Worm (Caenorhabditis elegans) whole organism, L2 larva: ENCODE results near the gene grld-1.
"Not testable (repeated sequence)": the region's sequence is repeated elsewhere in the genome, so short reads cannot be mapped to it uniquely, and the experiment has no call there.

Experiments
- C34F6.9 ChIP-seq: fragments of 150-350 bp; optimal IDR thresholded peaks from 2 replicates; lab custom pipeline; 2014; ENCODE audit warnings: missing biosample characterization, missing genetic modification characterization
- F13H6.1 ChIP-seq: sonication (generic microtip); optimal IDR thresholded peaks from 2 replicates; lab custom pipeline; 2016; ENCODE audit warnings: missing genetic modification characterization, missing compliant biosample characterization
- R02D3.7 ChIP-seq: fragments of 150-350 bp; optimal IDR thresholded peaks from 2 replicates; lab custom pipeline; 2014; ENCODE audit warnings: missing biosample characterization, missing genetic modification characterization
- alr-1 ChIP-seq: fragments of 150-350 bp; optimal IDR thresholded peaks from 2 replicates; lab custom pipeline; 2014; ENCODE audit warnings: missing biosample characterization, missing genetic modification characterization
- aly-2 ChIP-seq: fragments of 150-350 bp; optimal IDR thresholded peaks from 2 replicates; lab custom pipeline; 2014; ENCODE audit warnings: missing biosample characterization, missing genetic modification characterization
- ama-1 ChIP-seq: fragments of 150-350 bp; optimal IDR thresholded peaks from 2 replicates; lab custom pipeline; 2018; ENCODE audit warnings: inconsistent platforms
- blmp-1 ChIP-seq: sonication (generic microtip); optimal IDR thresholded peaks from 2 replicates; lab custom pipeline; 2017; ENCODE audit warnings: missing genetic modification characterization, mild to moderate bottlenecking, missing compliant biosample characterization, antibody characterized with exemption, moderate library complexity; ENCODE audit not compliant: insufficient read depth
- ceh-16 ChIP-seq: fragments of 150-350 bp; optimal IDR thresholded peaks from 2 replicates; lab custom pipeline; 2014; ENCODE audit warnings: missing biosample characterization, missing genetic modification characterization
- ceh-82 ChIP-seq: fragments of 150-350 bp; optimal IDR thresholded peaks from 2 replicates; lab custom pipeline; 2014; ENCODE audit warnings: missing biosample characterization, missing genetic modification characterization
- crh-2 ChIP-seq: sonication (generic microtip); optimal IDR thresholded peaks from 2 replicates; lab custom pipeline; 2017; ENCODE audit warnings: missing biosample characterization, missing genetic modification characterization
- dmd-4 ChIP-seq: sonication (generic microtip); optimal IDR thresholded peaks from 2 replicates; lab custom pipeline; 2017; ENCODE audit warnings: missing biosample characterization, missing genetic modification characterization
- egl-27 ChIP-seq: sonication (generic microtip); optimal IDR thresholded peaks from 3 replicates; lab custom pipeline; 2017; ENCODE audit warnings: missing biosample characterization, missing genetic modification reagents, missing genetic modification characterization
- elt-3 ChIP-seq: sonication (generic microtip); optimal IDR thresholded peaks from 2 replicates; lab custom pipeline; 2017; ENCODE audit warnings: missing biosample characterization, missing genetic modification characterization
- fos-1 ChIP-seq: fragments of 150-350 bp; optimal IDR thresholded peaks from 2 replicates; lab custom pipeline; 2014; ENCODE audit warnings: missing biosample characterization, missing genetic modification characterization
- lin-11 ChIP-seq: fragments of 150-350 bp; sonication (generic microtip); optimal IDR thresholded peaks from 2 replicates; lab custom pipeline; 2014; ENCODE audit warnings: missing biosample characterization, missing genetic modification characterization, inconsistent platforms, mixed read lengths
- lin-13 ChIP-seq: fragments of 150-350 bp; optimal IDR thresholded peaks from 2 replicates; lab custom pipeline; 2014; ENCODE audit warnings: missing biosample characterization, missing genetic modification reagents, missing genetic modification characterization
- lin-39 ChIP-seq: fragments of 150-350 bp; optimal IDR thresholded peaks from 2 replicates; lab custom pipeline; 2014; ENCODE audit warnings: missing biosample characterization, missing genetic modification reagents, missing genetic modification characterization
- lsy-2 ChIP-seq, 2 experiments: fragments of 150-350 bp in 1 of 2; sonication (generic microtip) in 1 of 2; optimal IDR thresholded peaks; 2 replicates each; lab custom pipeline; 2014 to 2017; ENCODE audit warnings: missing biosample characterization in 2 of 2, missing genetic modification characterization in 2 of 2
- mab-5 ChIP-seq: fragments of 150-350 bp; optimal IDR thresholded peaks from 2 replicates; lab custom pipeline; 2014; ENCODE audit warnings: missing biosample characterization, missing genetic modification characterization
- mbf-1 ChIP-seq: sonication (generic microtip); optimal IDR thresholded peaks from 2 replicates; lab custom pipeline; 2017; ENCODE audit warnings: missing biosample characterization, missing genetic modification characterization
- nhr-10 ChIP-seq: sonication (generic microtip); optimal IDR thresholded peaks from 2 replicates; lab custom pipeline; 2017; ENCODE audit warnings: missing biosample characterization, missing genetic modification characterization
- nhr-12 ChIP-seq: fragments of 150-350 bp; optimal IDR thresholded peaks from 2 replicates; lab custom pipeline; 2014; ENCODE audit warnings: missing biosample characterization, missing genetic modification characterization
- nhr-129 ChIP-seq: fragments of 150-350 bp; optimal IDR thresholded peaks from 2 replicates; lab custom pipeline; 2014; ENCODE audit warnings: missing biosample characterization, missing genetic modification characterization
- nhr-21 ChIP-seq: fragments of 150-350 bp; optimal IDR thresholded peaks from 2 replicates; lab custom pipeline; 2014; ENCODE audit warnings: missing biosample characterization, missing genetic modification characterization
- nhr-237 ChIP-seq: fragments of 150-350 bp; optimal IDR thresholded peaks from 2 replicates; lab custom pipeline; 2014; ENCODE audit warnings: missing biosample characterization, missing genetic modification characterization
- nhr-25 ChIP-seq: fragments of 150-350 bp; sonication (generic microtip); optimal IDR thresholded peaks from 3 replicates; lab custom pipeline; 2014; ENCODE audit warnings: missing biosample characterization, missing genetic modification characterization
- nhr-77 ChIP-seq: fragments of 150-350 bp; optimal IDR thresholded peaks from 2 replicates; lab custom pipeline; 2014; ENCODE audit warnings: missing biosample characterization, missing genetic modification characterization
- peb-1 ChIP-seq: fragments of 150-350 bp; optimal IDR thresholded peaks from 2 replicates; lab custom pipeline; 2014; ENCODE audit warnings: missing biosample characterization, missing genetic modification characterization
- sem-4 ChIP-seq: fragments of 150-350 bp; optimal IDR thresholded peaks from 2 replicates; lab custom pipeline; 2014; ENCODE audit warnings: missing biosample characterization, missing genetic modification reagents, missing genetic modification characterization
- sma-3 ChIP-seq: sonication (generic microtip); optimal IDR thresholded peaks from 2 replicates; lab custom pipeline; 2016; ENCODE audit warnings: missing genetic modification reagents, missing genetic modification characterization, missing compliant biosample characterization
- sma-9 ChIP-seq, 2 experiments: fragments of 150-350 bp in 1 of 2; sonication (generic microtip) in 1 of 2; optimal IDR thresholded peaks; 2 replicates each; lab custom pipeline; 2014 to 2016; ENCODE audit warnings: missing genetic modification characterization in 2 of 2, mild to moderate bottlenecking in 1 of 2, missing biosample characterization in 1 of 2, missing compliant biosample characterization in 1 of 2, missing genetic modification reagents in 1 of 2, moderate library complexity in 1 of 2
- snpc-4 ChIP-seq: fragments of 150-350 bp; optimal IDR thresholded peaks from 2 replicates; lab custom pipeline; 2014; ENCODE audit warnings: missing biosample characterization, missing genetic modification characterization
- unc-39 ChIP-seq: fragments of 150-350 bp; optimal IDR thresholded peaks from 2 replicates; lab custom pipeline; 2014; ENCODE audit warnings: missing biosample characterization, missing genetic modification characterization
- unc-55 ChIP-seq: fragments of 150-350 bp; sonication (generic microtip); optimal IDR thresholded peaks from 3 replicates; lab custom pipeline; 2014; ENCODE audit warnings: missing biosample characterization, missing genetic modification reagents, missing genetic modification characterization
- unc-62 ChIP-seq: fragments of 150-350 bp; optimal IDR thresholded peaks from 2 replicates; lab custom pipeline; 2014; ENCODE audit warnings: missing biosample characterization, missing genetic modification reagents, missing genetic modification characterization
- zag-1 ChIP-seq: fragments of 150-350 bp; optimal IDR thresholded peaks from 2 replicates; lab custom pipeline; 2014; ENCODE audit warnings: missing biosample characterization, missing genetic modification characterization
- ztf-1 ChIP-seq: fragments of 200-800 bp; sonication (Bioruptor generic); conservative IDR thresholded peaks from 2 replicates; pipeline ENCODE4 v1.3.6; 2022; ENCODE audit warnings: missing genetic modification characterization, missing compliant biosample characterization
- ztf-11 ChIP-seq: sonication (generic microtip); optimal IDR thresholded peaks from 2 replicates; lab custom pipeline; 2017; ENCODE audit warnings: missing biosample characterization, missing genetic modification characterization
- ztf-4 ChIP-seq: fragments of 150-350 bp; optimal IDR thresholded peaks from 2 replicates; lab custom pipeline; 2014; ENCODE audit warnings: missing biosample characterization, missing genetic modification characterization

grld-1 gene

DNA sequence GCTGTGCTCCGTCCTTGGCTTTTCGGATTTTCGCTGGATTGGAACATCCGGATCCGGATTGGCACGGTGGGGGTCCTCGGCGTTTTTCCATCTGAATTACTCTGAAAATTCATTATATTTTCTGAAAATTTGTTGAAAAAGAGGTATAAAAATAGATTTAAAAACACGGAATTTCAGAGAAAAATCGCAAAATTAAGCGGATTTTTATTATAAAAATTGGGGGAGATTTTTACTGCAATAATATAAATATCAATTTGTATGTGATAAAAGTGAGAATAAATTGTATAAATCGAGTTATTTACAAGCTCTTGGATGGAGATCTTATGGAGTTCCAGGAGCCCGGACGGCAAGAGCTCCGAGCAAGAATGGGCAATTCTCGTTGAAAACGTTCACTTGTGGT lies 4.1 kb downstream of the grld-1 start, which contains the start of gene tut-1:
Gene tut-1, minus strand, starts transcription at position 101 of the 400 bp plus-strand sequence.
- TF ChIP-seq ceh-82 (tag; lab: Kevin White, UChicago) (no peak), aly-2 (tag; lab: Kevin White, UChicago) (no peak), sma-3 (no peak), ztf-1 (no peak), nhr-77 (no peak), nhr-12 (no peak), ceh-16 (tag; lab: Kevin White, UChicago) (no peak), R02D3.7 (tag; lab: Kevin White, UChicago) (no peak), crh-2 (tag; lab: Kevin White, UChicago) (no peak), unc-62 (GFP tag; lab: Kevin White, UChicago) (no peak), egl-27 (tag; lab: Kevin White, UChicago) (no peak)

- TF ChIP-seq ztf-4 (tag; lab: Kevin White, UChicago) (no peak), lin-11 (no peak), unc-39 (no peak), snpc-4 (tag; lab: Kevin White, UChicago) (no peak), egl-27 (tag; lab: Kevin White, UChicago) (no peak), ceh-16 (tag; lab: Kevin White, UChicago) (no peak), ceh-82 (tag; lab: Kevin White, UChicago) (no peak), lsy-2 (tag; optimal IDR thresholded peaks at IDR 0.05; lab: Kevin White, UChicago) (no peak), dmd-4 (no peak), lin-39 (tag; lab: Kevin White, UChicago) (no peak), nhr-77 (no peak), nhr-237 (tag; lab: Kevin White, UChicago) (no peak), fos-1 (tag; lab: Kevin White, UChicago) (no peak)
These were observed 5.9 kb downstream of the grld-1 start for ce11 chrIV:119792-120191.

ce11 chrIV:118786-119185 lies 6.9 kb downstream of the grld-1 start:
- TF ChIP-seq nhr-21 (no peak), elt-3 (tag; lab: Kevin White, UChicago) (no peak), nhr-12 (no peak)

ce11 chrIV:111377-111776 lies 14.4 kb downstream of the grld-1 start, which contains the start of gene F29C4.4:
TSS of gene F29C4.4 (plus strand) at chrIV:111677.
- TF ChIP-seq R02D3.7, sem-4, nhr-10 (tag; lab: Kevin White, UChicago): not testable (repeated sequence)

DNA sequence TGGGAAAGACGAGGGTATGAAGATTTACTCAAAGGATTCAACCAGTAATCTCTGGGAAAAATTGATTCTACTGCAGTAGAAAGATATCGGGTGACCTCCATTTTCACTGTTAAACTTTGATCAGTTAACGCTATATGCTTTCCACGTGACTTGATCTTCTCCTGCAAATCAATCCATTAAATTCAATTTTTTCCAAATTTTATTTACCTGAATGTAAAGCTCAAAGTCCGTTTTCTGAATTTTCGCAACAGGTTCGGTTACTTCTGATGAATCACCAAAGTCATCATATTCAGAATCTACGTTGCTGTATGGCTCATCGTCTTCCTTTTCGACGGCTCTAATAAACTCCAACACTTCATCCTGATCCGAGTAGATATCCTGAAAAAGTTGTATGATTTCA lies 16.4 kb downstream of the grld-1 start, which contains the start of gene B0545.4:
Gene B0545.4, minus strand, starts transcription at position 101 of the 400 bp plus-strand sequence.
- no peak for TF ChIP-seq blmp-1 (tag; lab: Kevin White, UChicago)
- no peak for TF ChIP-seq mbf-1
- no peak for TF ChIP-seq dmd-4
- no peak for TF ChIP-seq ztf-11 (tag; lab: Kevin White, UChicago)
- TF ChIP-seq peb-1 (tag; lab: Kevin White, UChicago) = no peak
- TF ChIP-seq R02D3.7 (tag; lab: Kevin White, UChicago) = no peak
- TF ChIP-seq egl-27 (tag; lab: Kevin White, UChicago) = no peak
- TF ChIP-seq zag-1 (tag; lab: Kevin White, UChicago) = no peak
- TF ChIP-seq nhr-237 (tag; lab: Kevin White, UChicago) = no peak

DNA sequence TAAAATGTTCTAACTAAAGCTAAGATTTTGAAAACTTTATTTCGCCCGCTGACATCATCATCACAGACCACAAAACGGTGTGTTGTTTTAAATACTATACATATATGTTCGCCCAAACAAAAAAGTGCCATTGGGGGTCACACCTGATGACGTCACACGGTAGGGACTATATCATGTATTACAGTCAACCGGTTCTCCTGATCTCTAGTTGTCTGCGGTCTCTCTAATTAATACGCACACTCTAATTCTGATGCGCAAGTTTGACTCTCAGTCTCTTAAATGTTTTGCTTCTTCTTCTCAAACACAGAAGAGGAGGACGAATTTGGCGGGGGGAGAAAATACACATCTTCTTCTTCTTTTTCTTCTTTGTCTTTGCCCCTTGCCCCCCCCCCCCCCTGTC lies 22.9 kb downstream of the grld-1 start:
- TF ChIP-seq mab-5 (tag; lab: Kevin White, UChicago) = no peak
- TF ChIP-seq ceh-82 (tag; lab: Kevin White, UChicago) = no peak
- peak; percentile 59 for TF ChIP-seq blmp-1 (tag; lab: Kevin White, UChicago)
- TF ChIP-seq sma-3 = peak; percentile 81
- peak; percentile 6 for TF ChIP-seq egl-27 (tag; lab: Kevin White, UChicago)
- no peak for TF ChIP-seq nhr-10 (tag; lab: Kevin White, UChicago)
- no peak for TF ChIP-seq lin-39 (tag; lab: Kevin White, UChicago)
- TF ChIP-seq ama-1 (lab: Kevin White, UChicago) = no peak
- peak; percentile 51 for TF ChIP-seq sma-9 (GFP tag; optimal IDR thresholded peaks at IDR 0.05; lab: Kevin White, UChicago)
- no peak for TF ChIP-seq sma-9 (tag; optimal IDR thresholded peaks at IDR 0.05; lab: Kevin White, UChicago)
- TF ChIP-seq alr-1 (tag; lab: Kevin White, UChicago) = no peak
- peak; percentile 11 for TF ChIP-seq ztf-4 (tag; lab: Kevin White, UChicago)
- no peak for TF ChIP-seq R02D3.7 (tag; lab: Kevin White, UChicago)
- peak; percentile 35 for TF ChIP-seq sem-4 (tag; lab: Kevin White, UChicago)
- TF ChIP-seq C34F6.9 (tag; lab: Kevin White, UChicago) = no peak
- TF ChIP-seq peb-1 (tag; lab: Kevin White, UChicago) = no peak
- TF ChIP-seq nhr-237 (tag; lab: Kevin White, UChicago) = no peak
- no peak for TF ChIP-seq unc-39
- no peak for TF ChIP-seq ceh-16 (tag; lab: Kevin White, UChicago)
- no peak for TF ChIP-seq lin-11
- TF ChIP-seq F13H6.1 = peak; percentile 9
- TF ChIP-seq lin-13 = no peak
- peak in 1 of 2 experiments; percentile 24 for TF ChIP-seq lsy-2 (tag; optimal IDR thresholded peaks at IDR 0.05; lab: Kevin White, UChicago)
- peak; percentile 92 for TF ChIP-seq nhr-25
- TF ChIP-seq zag-1 (tag; lab: Kevin White, UChicago) = no peak
- TF ChIP-seq ztf-11 (tag; lab: Kevin White, UChicago) = no peak
- TF ChIP-seq unc-55 (GFP tag; lab: Kevin White, UChicago) = no peak
- no peak for TF ChIP-seq elt-3 (tag; lab: Kevin White, UChicago)
- peak; percentile 59 for TF ChIP-seq crh-2 (tag; lab: Kevin White, UChicago)
- TF ChIP-seq dmd-4 = no peak
- TF ChIP-seq nhr-129 = peak; percentile 9
- peak; percentile 36 for TF ChIP-seq nhr-21
